Fruit fly (Drosophila melanogaster) whole organism, adult: ENCODE results near the gene cerv.

Experiments used
- CG11617 ChIP-seq: fragments of 200-800 bp; sonication (Bioruptor generic); optimal IDR thresholded peaks from 2 replicates; lab custom pipeline; 2017; ENCODE audit warnings: mild to moderate bottlenecking, missing biosample characterization, missing genetic modification reagents, missing genetic modification characterization
- CG12768 ChIP-seq: fragments of 200-800 bp; sonication (Bioruptor generic); optimal IDR thresholded peaks from 2 replicates; lab custom pipeline; 2017; ENCODE audit warnings: missing biosample characterization, missing genetic modification characterization, mild to moderate bottlenecking, moderate library complexity, missing genetic modification reagents
- CG14711 ChIP-seq: fragments of 200-800 bp; sonication (Bioruptor generic); optimal IDR thresholded peaks from 2 replicates; lab custom pipeline; 2018; ENCODE audit warnings: missing biosample characterization, mild to moderate bottlenecking, missing genetic modification characterization, moderate library complexity
- CG1620 ChIP-seq: fragments of 200-800 bp; sonication (Bioruptor generic); optimal IDR thresholded peaks from 2 replicates; lab custom pipeline; 2016; ENCODE audit warnings: missing biosample characterization, missing genetic modification characterization
- CG33017 ChIP-seq: fragments of 200-800 bp; sonication (Bioruptor generic); optimal IDR thresholded peaks from 2 replicates; lab custom pipeline; 2018; ENCODE audit warnings: missing biosample characterization, mild to moderate bottlenecking, missing genetic modification characterization, moderate library complexity
- CG5204 ChIP-seq: fragments of 200-800 bp; sonication (Bioruptor generic); optimal IDR thresholded peaks from 2 replicates; lab custom pipeline; 2016; ENCODE audit warnings: missing biosample characterization, missing genetic modification characterization
- CG7045 ChIP-seq: fragments of 200-800 bp; sonication (Bioruptor generic); optimal IDR thresholded peaks from 2 replicates; lab custom pipeline; 2017; ENCODE audit warnings: missing biosample characterization, mild to moderate bottlenecking, missing genetic modification characterization
- CG7101 ChIP-seq: fragments of 200-800 bp; sonication (Bioruptor generic); optimal IDR thresholded peaks from 2 replicates; lab custom pipeline; 2018; ENCODE audit warnings: missing biosample characterization, mild to moderate bottlenecking, missing genetic modification characterization, moderate library complexity
- Clk ChIP-seq: fragments of 200-800 bp; sonication (Bioruptor generic); optimal IDR thresholded peaks from 2 replicates; lab custom pipeline; 2017; ENCODE audit warnings: missing biosample characterization, missing genetic modification characterization
- Crg-1 ChIP-seq: fragments of 200-800 bp; sonication (Bioruptor generic); optimal IDR thresholded peaks from 2 replicates; lab custom pipeline; 2016; ENCODE audit warnings: missing biosample characterization, missing genetic modification characterization
- Hr96 ChIP-seq: fragments of 200-800 bp; sonication (Bioruptor generic); optimal IDR thresholded peaks from 2 replicates; lab custom pipeline; 2016; ENCODE audit warnings: missing biosample characterization, missing genetic modification characterization
- Mnt ChIP-seq: fragments of 200-800 bp; sonication (Bioruptor generic); optimal IDR thresholded peaks from 2 replicates; lab custom pipeline; 2016; ENCODE audit warnings: missing biosample characterization, mild to moderate bottlenecking, missing genetic modification characterization
- bab1 ChIP-seq: fragments of 200-800 bp; sonication (Bioruptor generic); optimal IDR thresholded peaks from 3 replicates; lab custom pipeline; 2019; ENCODE audit warnings: missing biosample characterization, mild to moderate bottlenecking, missing genetic modification characterization, moderate library complexity
- cic ChIP-seq: fragments of 200-800 bp; sonication (Bioruptor generic); optimal IDR thresholded peaks from 2 replicates; lab custom pipeline; 2017; ENCODE audit warnings: missing biosample characterization, mild to moderate bottlenecking, missing genetic modification characterization, moderate library complexity
- cnc ChIP-seq, 2 experiments: fragments of >200 bp; optimal IDR thresholded peaks; 2 replicates each; lab custom pipeline; 2017
- kay ChIP-seq: fragments of 200-800 bp; sonication (Bioruptor generic); peaks from one replicate; lab custom pipeline; 2016; ENCODE audit warnings: missing biosample characterization, missing genetic modification characterization, borderline replicate concordance
- ovo ChIP-seq: fragments of 200-800 bp; sonication (Bioruptor generic); optimal IDR thresholded peaks from 2 replicates; lab custom pipeline; 2016; ENCODE audit warnings: missing biosample characterization, missing genetic modification characterization
- pad ChIP-seq: fragments of 200-800 bp; sonication (Bioruptor generic); optimal IDR thresholded peaks from 3 replicates; lab custom pipeline; 2017; ENCODE audit warnings: missing biosample characterization, missing genetic modification characterization, mild to moderate bottlenecking, moderate library complexity, missing genetic modification reagents
- tj ChIP-seq: fragments of 200-800 bp; sonication (Bioruptor generic); optimal IDR thresholded peaks from 3 replicates; lab custom pipeline; 2017; ENCODE audit warnings: missing biosample characterization, mild to moderate bottlenecking, missing genetic modification characterization, moderate library complexity
- toe ChIP-seq: fragments of 200-800 bp; sonication (Bioruptor generic); optimal IDR thresholded peaks from 2 replicates; lab custom pipeline; 2016; ENCODE audit warnings: missing biosample characterization, missing genetic modification characterization

The cerv gene

dm6 chrX:15608751-15609345 lies 30.9 kb upstream of the cerv start:
- TF ChIP-seq Mnt (GFP tag; lab: Kevin White, UChicago), result no peak
- no peak for TF ChIP-seq CG7101 (tag; lab: Kevin White, UChicago)
- TF ChIP-seq CG14711 (tag; lab: Kevin White, UChicago), result no peak

- TF ChIP-seq CG14711 (tag; lab: Kevin White, UChicago) (no peak), cnc (optimal IDR thresholded peaks at IDR 0.05; lab: Kevin White, UChicago) (no peak), CG7101 (tag; lab: Kevin White, UChicago) (peak; percentile 18), CG5204 (GFP tag; lab: Kevin White, UChicago) (no peak), tj (GFP tag; lab: Kevin White, UChicago) (no peak), Crg-1 (GFP tag; lab: Kevin White, UChicago) (no peak), CG7045 (GFP tag; lab: Kevin White, UChicago) (no peak), bab1 (GFP tag; lab: Kevin White, UChicago) (no peak), CG11617 (GFP tag; lab: Kevin White, UChicago) (no peak), ovo (GFP tag; lab: Kevin White, UChicago) (peak; percentile 23)
These were observed 24.5 kb upstream of the cerv start for dm6 chrX:15602438-15602837.

DNA sequence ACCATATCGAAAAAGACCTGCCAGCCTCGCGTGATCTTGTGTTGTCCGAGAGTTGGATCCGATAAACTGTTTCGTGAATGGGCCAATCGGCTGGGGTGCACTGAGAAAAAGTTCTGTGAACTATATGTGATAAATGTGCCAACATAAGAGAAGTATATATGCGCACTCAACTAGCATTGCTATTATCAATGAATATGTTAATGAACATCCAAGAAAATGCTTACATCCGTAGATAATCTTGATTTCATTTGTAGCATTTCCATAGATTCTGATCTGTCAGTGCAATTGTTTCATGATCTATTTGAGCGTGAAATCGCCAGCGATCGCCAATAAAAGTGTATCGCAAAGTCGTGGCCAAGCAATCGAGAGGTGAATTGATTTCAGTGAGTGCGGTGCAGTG lies 23.3 kb upstream of the cerv start:
- TF ChIP-seq toe (GFP tag; lab: Kevin White, UChicago) (no peak), tj (GFP tag; lab: Kevin White, UChicago) (no peak), CG1620 (GFP tag; lab: Kevin White, UChicago) (no peak), CG14711 (tag; lab: Kevin White, UChicago) (no peak), kay (GFP tag; lab: Kevin White, UChicago) (no peak), pad (no peak), ovo (GFP tag; lab: Kevin White, UChicago) (no peak), bab1 (GFP tag; lab: Kevin White, UChicago) (no peak), CG11617 (GFP tag; lab: Kevin White, UChicago) (no peak), cic (GFP tag; lab: Kevin White, UChicago) (no peak), Mnt (GFP tag; lab: Kevin White, UChicago) (no peak), CG5204 (GFP tag; lab: Kevin White, UChicago) (no peak), Crg-1 (GFP tag; lab: Kevin White, UChicago) (no peak), CG33017 (tag; lab: Kevin White, UChicago) (no peak), Hr96 (GFP tag; lab: Kevin White, UChicago) (no peak), CG12768 (no peak)

dm6 chrX:15599697-15600096 lies 21.7 kb upstream of the cerv start:
- TF ChIP-seq Hr96 (GFP tag; lab: Kevin White, UChicago), result no peak
- no peak for TF ChIP-seq Crg-1 (GFP tag; lab: Kevin White, UChicago)
- no peak for TF ChIP-seq ovo (GFP tag; lab: Kevin White, UChicago)
- no peak for TF ChIP-seq CG11617 (GFP tag; lab: Kevin White, UChicago)
- no peak for TF ChIP-seq CG7045 (GFP tag; lab: Kevin White, UChicago)
- TF ChIP-seq tj (GFP tag; lab: Kevin White, UChicago), result no peak
- no peak for TF ChIP-seq cnc (optimal IDR thresholded peaks at IDR 0.05; lab: Kevin White, UChicago)
- no peak for TF ChIP-seq bab1 (GFP tag; lab: Kevin White, UChicago)
- TF ChIP-seq CG33017 (tag; lab: Kevin White, UChicago), result no peak
- no peak for TF ChIP-seq CG5204 (GFP tag; lab: Kevin White, UChicago)
- no peak for TF ChIP-seq CG1620 (GFP tag; lab: Kevin White, UChicago)

dm6 chrX:15594230-15594857 lies 16.4 kb upstream of the cerv start:
- TF ChIP-seq Clk, result no peak
- no peak for TF ChIP-seq CG11617 (GFP tag; lab: Kevin White, UChicago)
- peak; percentile 4 for TF ChIP-seq Mnt (GFP tag; lab: Kevin White, UChicago)
- no peak for TF ChIP-seq Hr96 (GFP tag; lab: Kevin White, UChicago)
- no peak for TF ChIP-seq kay (GFP tag; lab: Kevin White, UChicago)
- TF ChIP-seq tj (GFP tag; lab: Kevin White, UChicago), result no peak
- no peak for TF ChIP-seq pad
- no peak for TF ChIP-seq CG12768
- TF ChIP-seq Crg-1 (GFP tag; lab: Kevin White, UChicago), result no peak
- no peak for TF ChIP-seq CG5204 (GFP tag; lab: Kevin White, UChicago)
- no peak for TF ChIP-seq CG7101 (tag; lab: Kevin White, UChicago)
- peak; percentile 59 for TF ChIP-seq CG1620 (GFP tag; lab: Kevin White, UChicago)

DNA sequence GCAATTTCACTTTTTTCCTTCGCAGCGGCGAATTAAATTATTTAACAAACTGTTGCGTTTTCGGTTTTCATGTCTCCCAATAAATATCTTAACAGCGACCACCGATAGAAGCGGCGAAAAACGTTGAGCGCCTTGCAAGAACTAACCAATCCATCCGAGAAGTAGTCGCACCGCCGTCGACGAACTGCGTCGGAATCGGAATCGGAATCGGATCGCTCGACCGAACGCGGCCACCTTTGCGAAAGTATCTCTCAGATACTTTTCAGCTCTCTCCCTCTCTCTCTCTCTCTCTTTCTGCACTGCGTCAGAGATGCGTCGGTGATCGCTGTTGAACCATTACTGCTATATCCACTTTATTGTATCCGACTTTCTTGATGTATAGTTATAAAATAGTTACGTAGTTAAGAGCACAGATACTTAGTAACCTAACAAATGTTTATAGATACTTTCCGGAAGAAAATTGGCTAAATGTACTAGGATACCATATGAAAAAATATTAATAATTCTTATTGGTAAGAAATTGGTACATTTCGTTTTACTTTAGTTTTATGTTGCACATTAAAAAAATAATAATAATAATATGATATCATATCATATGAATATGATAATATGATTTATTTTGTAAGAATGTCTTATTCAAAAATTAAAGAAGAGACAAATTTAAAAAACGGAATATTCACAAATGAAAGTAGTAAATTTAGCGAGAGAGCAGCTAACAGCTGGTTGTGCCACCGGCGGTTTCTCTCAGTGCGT lies 15.7 kb upstream of the cerv start, which contains the start of gene Chsy:
Chsy (minus strand) TSS at position 58 of the 753 bp plus-strand sequence.
- no peak for TF ChIP-seq ovo (GFP tag; lab: Kevin White, UChicago)
- TF ChIP-seq Mnt (GFP tag; lab: Kevin White, UChicago), result peak; percentile 38
- peak; percentile 42 for TF ChIP-seq Hr96 (GFP tag; lab: Kevin White, UChicago)
